Worm (Caenorhabditis elegans) whole organism, young adult: ENCODE measurements around the gene R05G6.10.

Experiments
- B0336.3 ChIP-seq: fragments of 200-800 bp; sonication (Bioruptor generic); IDR thresholded peaks from 2 replicates; pipeline ENCODE4 v1.3.6; 2022; ENCODE audit warnings: missing genetic modification characterization, missing compliant biosample characterization
- C06A6.2 ChIP-seq: fragments of 200-800 bp; sonication (Bioruptor generic); conservative IDR thresholded peaks from 2 replicates; pipeline ENCODE4 v1.3.6; 2022; ENCODE audit warnings: missing genetic modification characterization, missing compliant biosample characterization
- F49E8.2 ChIP-seq: sonication (generic microtip); optimal IDR thresholded peaks from 3 replicates; lab custom pipeline; 2017; ENCODE audit warnings: missing genetic modification characterization, mild to moderate bottlenecking, missing compliant biosample characterization, antibody characterized with exemption, moderate library complexity; ENCODE audit not compliant: insufficient read depth
- K11D2.4 ChIP-seq: fragments of 200-800 bp; sonication (Bioruptor generic); IDR thresholded peaks from 2 replicates; pipeline ENCODE4 v1.3.6; 2022; ENCODE audit warnings: missing genetic modification reagents, missing genetic modification characterization, missing compliant biosample characterization
- K12H6.12 ChIP-seq: fragments of 200-800 bp; sonication (Bioruptor generic); optimal IDR thresholded peaks from 2 replicates; lab custom pipeline; 2018; ENCODE audit warnings: mild to moderate bottlenecking, missing genetic modification characterization, missing compliant biosample characterization
- ZK185.1 ChIP-seq: sonication (generic microtip); optimal IDR thresholded peaks from 2 replicates; lab custom pipeline; 2016; ENCODE audit warnings: mild to moderate bottlenecking, missing genetic modification characterization, missing compliant biosample characterization; ENCODE audit not compliant: poor library complexity, severe bottlenecking
- ama-1 ChIP-seq, 3 experiments: fragments of 150-350 bp in 1 of 3; sonication (generic microtip) in 2 of 3; optimal IDR thresholded peaks; 2 replicates each; lab custom pipeline; 2014 to 2018; ENCODE audit warnings: missing biosample characterization in 2 of 3, missing genetic modification characterization in 2 of 3, missing genetic modification reagents in 2 of 3
- aptf-2 ChIP-seq: fragments of 200-800 bp; sonication (Bioruptor generic); conservative IDR thresholded peaks from 2 replicates; pipeline ENCODE4 v1.3.6; 2022; ENCODE audit warnings: missing genetic modification reagents, missing genetic modification characterization, missing compliant biosample characterization
- attf-3 ChIP-seq: fragments of 200-800 bp; sonication (Bioruptor generic); conservative IDR thresholded peaks from 2 replicates; pipeline ENCODE4 v1.3.6; 2022; ENCODE audit warnings: missing genetic modification reagents, missing genetic modification characterization, missing compliant biosample characterization
- attf-5 ChIP-seq: fragments of 200-800 bp; sonication (Bioruptor generic); optimal IDR thresholded peaks from 2 replicates; lab custom pipeline; 2018; ENCODE audit warnings: mild to moderate bottlenecking, missing genetic modification characterization, missing compliant biosample characterization
- cebp-1 ChIP-seq, 2 experiments: fragments of 200-800 bp in 1 of 2; sonication (Bioruptor generic) in 1 of 2; sonication (generic microtip) in 1 of 2; IDR thresholded peaks in 1 of 2; optimal IDR thresholded peaks in 1 of 2; 2 replicates each; pipeline versions ENCODE4 v1.3.6 to Lab custom; 2017 to 2022; ENCODE audit warnings: missing compliant biosample characterization in 2 of 2, missing genetic modification characterization in 2 of 2, mild to moderate bottlenecking in 1 of 2, missing genetic modification reagents in 1 of 2, moderate library complexity in 1 of 2
- ceh-27 ChIP-seq: fragments of 200-800 bp; sonication (Bioruptor generic); optimal IDR thresholded peaks from 2 replicates; lab custom pipeline; 2018; ENCODE audit warnings: mild to moderate bottlenecking, missing genetic modification characterization, moderate library complexity, missing compliant biosample characterization
- ceh-91 ChIP-seq: fragments of 200-800 bp; sonication (Bioruptor generic); IDR thresholded peaks from 2 replicates; pipeline ENCODE4 v1.3.6; 2022; ENCODE audit warnings: missing genetic modification reagents, missing genetic modification characterization, missing compliant biosample characterization
- dpff-1 ChIP-seq: sonication (generic microtip); optimal IDR thresholded peaks from 2 replicates; lab custom pipeline; 2017; ENCODE audit warnings: mild to moderate bottlenecking, missing genetic modification characterization, missing compliant biosample characterization
- hlh-26 ChIP-seq: fragments of 200-800 bp; sonication (Bioruptor generic); conservative IDR thresholded peaks from 2 replicates; pipeline ENCODE4 v1.3.6; 2022; ENCODE audit warnings: missing genetic modification reagents, missing genetic modification characterization, missing compliant biosample characterization
- hmg-20 ChIP-seq: fragments of 200-800 bp; sonication (Bioruptor generic); IDR thresholded peaks from 2 replicates; pipeline ENCODE4 v1.3.6; 2022; ENCODE audit warnings: missing genetic modification reagents, missing genetic modification characterization, missing compliant biosample characterization
- lag-1 ChIP-seq: fragments of 200-800 bp; sonication (Bioruptor generic); IDR thresholded peaks from 2 replicates; pipeline ENCODE4 v1.3.6; 2022; ENCODE audit warnings: missing genetic modification reagents, missing genetic modification characterization, missing compliant biosample characterization
- let-526 ChIP-seq: fragments of 200-800 bp; sonication (Bioruptor generic); IDR thresholded peaks from 2 replicates; pipeline ENCODE4 v1.3.6; 2022; ENCODE audit warnings: missing genetic modification reagents, missing genetic modification characterization, missing compliant biosample characterization
- let-607 ChIP-seq, 2 experiments: fragments of 200-800 bp in 1 of 2; sonication (Bioruptor generic) in 1 of 2; sonication (generic microtip) in 1 of 2; optimal IDR thresholded peaks; 2 replicates each; lab custom pipeline; 2016 to 2018; ENCODE audit warnings: mild to moderate bottlenecking in 2 of 2, missing compliant biosample characterization in 2 of 2, missing genetic modification characterization in 2 of 2, moderate library complexity in 2 of 2, missing genotype in 1 of 2
- lin-26 ChIP-seq: fragments of 200-800 bp; sonication (Bioruptor generic); IDR thresholded peaks from 2 replicates; pipeline ENCODE4 v1.3.6; 2022; ENCODE audit warnings: missing genetic modification reagents, missing genetic modification characterization, missing compliant biosample characterization
- lin-40 ChIP-seq: sonication (generic microtip); optimal IDR thresholded peaks from 2 replicates; lab custom pipeline; 2016; ENCODE audit warnings: missing genetic modification characterization, mild to moderate bottlenecking, missing compliant biosample characterization, missing genotype, missing genetic modification reagents
- lin-54 ChIP-seq: fragments of 200-800 bp; sonication (Bioruptor generic); optimal IDR thresholded peaks from 2 replicates; lab custom pipeline; 2018; ENCODE audit warnings: mild to moderate bottlenecking, missing genetic modification characterization, missing compliant biosample characterization
- lir-1 ChIP-seq: fragments of 200-800 bp; sonication (Bioruptor generic); conservative IDR thresholded peaks from 2 replicates; pipeline ENCODE4 v1.3.6; 2022; ENCODE audit warnings: missing genetic modification reagents, missing genetic modification characterization, missing compliant biosample characterization
- lsl-1 ChIP-seq: fragments of 200-800 bp; sonication (Bioruptor generic); optimal IDR thresholded peaks from 2 replicates; lab custom pipeline; 2018; ENCODE audit warnings: mild to moderate bottlenecking, missing genetic modification characterization, moderate library complexity, missing compliant biosample characterization
- madf-6 ChIP-seq: fragments of 200-800 bp; sonication (Bioruptor generic); IDR thresholded peaks from 2 replicates; pipeline ENCODE4 v1.3.6; 2022; ENCODE audit warnings: missing genetic modification reagents, missing genetic modification characterization, missing compliant biosample characterization
- madf-8 ChIP-seq: fragments of 200-800 bp; sonication (Bioruptor generic); conservative IDR thresholded peaks from 2 replicates; pipeline ENCODE4 v1.3.6; 2022; ENCODE audit warnings: missing genetic modification reagents, missing genetic modification characterization, missing compliant biosample characterization
- mcd-1 ChIP-seq: fragments of 200-800 bp; sonication (Bioruptor generic); IDR thresholded peaks from 2 replicates; pipeline ENCODE4 v1.3.6; 2022; ENCODE audit warnings: missing genetic modification reagents, missing genetic modification characterization, missing compliant biosample characterization
- mel-28 ChIP-seq: sonication (generic microtip); optimal IDR thresholded peaks from 2 replicates; lab custom pipeline; 2016; ENCODE audit warnings: borderline replicate concordance, mild to moderate bottlenecking, missing genetic modification characterization, missing compliant biosample characterization
- mes-4 ChIP-seq: sonication (generic microtip); optimal IDR thresholded peaks from 2 replicates; lab custom pipeline; 2016; ENCODE audit warnings: missing genotype, missing genetic modification characterization, missing compliant biosample characterization
- nfya-2 ChIP-seq: fragments of 200-800 bp; sonication (Bioruptor generic); IDR thresholded peaks from 2 replicates; pipeline ENCODE4 v1.3.6; 2022; ENCODE audit warnings: missing genetic modification reagents, missing genetic modification characterization, missing compliant biosample characterization
- nfyb-1 ChIP-seq: fragments of 200-800 bp; sonication (Bioruptor generic); IDR thresholded peaks from 2 replicates; pipeline ENCODE4 v1.3.6; 2022; ENCODE audit warnings: missing genetic modification reagents, missing genetic modification characterization, missing compliant biosample characterization
- nhr-120 ChIP-seq: fragments of 200-800 bp; sonication (Bioruptor generic); IDR thresholded peaks from 2 replicates; pipeline ENCODE4 v1.3.6; 2022; ENCODE audit warnings: missing genetic modification characterization, missing compliant biosample characterization
- nhr-80 ChIP-seq: sonication (generic microtip); optimal IDR thresholded peaks from 2 replicates; lab custom pipeline; 2016; ENCODE audit warnings: missing genetic modification characterization, missing compliant biosample characterization
- nhr-90 ChIP-seq: sonication (generic microtip); optimal IDR thresholded peaks from 2 replicates; lab custom pipeline; 2016; ENCODE audit warnings: missing genotype, mild to moderate bottlenecking, missing genetic modification characterization, missing compliant biosample characterization
- pbrm-1 ChIP-seq: fragments of 200-800 bp; sonication (Bioruptor generic); IDR thresholded peaks from 2 replicates; pipeline ENCODE4 v1.3.6; 2022; ENCODE audit warnings: missing genetic modification reagents, missing genetic modification characterization, missing compliant biosample characterization
- repo-1 ChIP-seq: sonication (generic microtip); optimal IDR thresholded peaks from 2 replicates; lab custom pipeline; 2017; ENCODE audit warnings: mild to moderate bottlenecking, missing genetic modification characterization, missing compliant biosample characterization
- snpc-4 ChIP-seq, 5 experiments: fragments of 150-350 bp in 1 of 5; sonication (generic microtip) in 4 of 5; optimal IDR thresholded peaks; 2 replicates each; lab custom pipeline; 2014 to 2018; ENCODE audit warnings: missing genetic modification characterization in 5 of 5, missing biosample characterization in 3 of 5, antibody characterized with exemption in 2 of 5, mild to moderate bottlenecking in 2 of 5, missing compliant biosample characterization in 2 of 5, missing genotype in 2 of 5, moderate library complexity in 2 of 5, missing genetic modification reagents in 1 of 5
- somi-1 ChIP-seq: fragments of 200-800 bp; sonication (Bioruptor generic); optimal IDR thresholded peaks from 2 replicates; lab custom pipeline; 2018; ENCODE audit warnings: mild to moderate bottlenecking, missing genetic modification characterization, missing compliant biosample characterization
- tbx-9 ChIP-seq: sonication (generic microtip); optimal IDR thresholded peaks from 2 replicates; lab custom pipeline; 2016; ENCODE audit warnings: borderline replicate concordance, missing genetic modification characterization, inconsistent platforms, missing compliant biosample characterization
- zfh-2 ChIP-seq: fragments of 200-800 bp; sonication (Bioruptor generic); conservative IDR thresholded peaks from 2 replicates; pipeline ENCODE4 v1.3.6; 2022; ENCODE audit warnings: missing genetic modification reagents, missing genetic modification characterization, missing compliant biosample characterization
- ztf-28 ChIP-seq: fragments of 200-800 bp; sonication (Bioruptor generic); IDR thresholded peaks from 2 replicates; pipeline ENCODE4 v1.3.6; 2022; ENCODE audit warnings: missing genetic modification reagents, missing genetic modification characterization, missing compliant biosample characterization

R05G6.10 gene

ce11 chrIV:7551254-7551653, 8.9 kb upstream of the R05G6.10 start (continued):
- TF ChIP-seq lir-1 (GFP tag; lab: Robert Waterston, UW) (no peak), repo-1 (tag; lab: Kevin White, UChicago) (peak; percentile 64), ZK185.1 (peak; percentile 35), nhr-90 (tag; lab: Kevin White, UChicago) (no peak), attf-3 (GFP tag; lab: Robert Waterston, UW) (no peak), mes-4 (tag; lab: Kevin White, UChicago) (no peak), tbx-9 (no peak), K12H6.12 (tag; lab: Kevin White, UChicago) (no peak), mcd-1 (GFP tag; lab: Robert Waterston, UW) (no peak), snpc-4 (GFP tag; optimal IDR thresholded peaks at IDR 0.05; lab: Kevin White, UChicago) (no peak), snpc-4 (tag; optimal IDR thresholded peaks at IDR 0.05; lab: Kevin White, UChicago) (peak in 1 of 4 experiments; percentile 12), madf-8 (GFP tag; lab: Robert Waterston, UW) (no peak), mel-28 (tag; lab: Kevin White, UChicago) (no peak), pbrm-1 (GFP tag; lab: Robert Waterston, UW) (no peak), F49E8.2 (tag; lab: Kevin White, UChicago) (no peak), lin-40 (tag; lab: Kevin White, UChicago) (no peak), aptf-2 (GFP tag; lab: Robert Waterston, UW) (no peak), somi-1 (no peak)
- TF ChIP-seq, all 124 proteins: peak for 10

ce11 chrIV:7550445-7550844, 8.1 kb upstream of the R05G6.10 start, which contains the start of gene pam-1:
Gene pam-1, minus strand, starts transcription at chrIV:7550812.
- TF ChIP-seq repo-1 (tag; lab: Kevin White, UChicago) = no peak
- no peak for TF ChIP-seq ceh-91 (GFP tag; lab: Robert Waterston, UW)
- TF ChIP-seq attf-3 (GFP tag; lab: Robert Waterston, UW) = no peak
- no peak for TF ChIP-seq C06A6.2 (GFP tag; lab: Robert Waterston, UW)
- no peak for TF ChIP-seq snpc-4 (GFP tag; optimal IDR thresholded peaks at IDR 0.05; lab: Kevin White, UChicago)
- TF ChIP-seq snpc-4 (tag; optimal IDR thresholded peaks at IDR 0.05; lab: Kevin White, UChicago) = no peak
- no peak for TF ChIP-seq nfya-2 (GFP tag; lab: Robert Waterston, UW)
- no peak for TF ChIP-seq B0336.3 (GFP tag; lab: Robert Waterston, UW)
- TF ChIP-seq nfyb-1 (GFP tag; lab: Robert Waterston, UW) = peak; percentile 26; the same call in 1 of the 2 replicates
- no peak for TF ChIP-seq cebp-1 (GFP tag; IDR thresholded peaks at IDR 0.05; lab: Robert Waterston, UW)
- peak; percentile 42 for TF ChIP-seq cebp-1 (tag; optimal IDR thresholded peaks at IDR 0.05; lab: Kevin White, UChicago)

- TF ChIP-seq zfh-2 (GFP tag; lab: Robert Waterston, UW) = peak; percentile 68; the same call in 1 of the 2 replicates
- TF ChIP-seq lin-26 (GFP tag; lab: Robert Waterston, UW) = peak; percentile 43
- TF ChIP-seq ama-1 (optimal IDR thresholded peaks at IDR 0.05; lab: Kevin White, UChicago) = no peak
- no peak for TF ChIP-seq ama-1 (GFP tag; optimal IDR thresholded peaks at IDR 0.05; lab: Kevin White, UChicago)
- TF ChIP-seq nhr-80 = peak; percentile 96
- TF ChIP-seq K11D2.4 (GFP tag; lab: Robert Waterston, UW) = no peak
- no peak for TF ChIP-seq lsl-1 (GFP tag; lab: Kevin White, UChicago)
- TF ChIP-seq ceh-27 (GFP tag; lab: Kevin White, UChicago) = peak; percentile 71
- 0 out of 2 replicates have a peak, but pooled peaks have one; percentile 32 for TF ChIP-seq nhr-120 (GFP tag; lab: Robert Waterston, UW)
- peak; percentile 89 to 96 for TF ChIP-seq let-607 (tag; optimal IDR thresholded peaks at IDR 0.05; lab: Kevin White, UChicago)
- TF ChIP-seq hlh-26 (GFP tag; lab: Robert Waterston, UW) = no peak
- TF ChIP-seq lin-54 (GFP tag; lab: Kevin White, UChicago) = peak; percentile 36
- peak; percentile 57 for TF ChIP-seq mcd-1 (GFP tag; lab: Robert Waterston, UW)
- TF ChIP-seq hmg-20 (GFP tag; lab: Robert Waterston, UW) = no peak
- TF ChIP-seq ztf-28 (GFP tag; lab: Robert Waterston, UW) = no peak
- no peak for TF ChIP-seq lag-1
- peak; percentile 41 for TF ChIP-seq nhr-90 (tag; lab: Kevin White, UChicago)
- peak; percentile 33; the same call in 1 of the 2 replicates for TF ChIP-seq cebp-1 (GFP tag; IDR thresholded peaks at IDR 0.05; lab: Robert Waterston, UW)
- TF ChIP-seq cebp-1 (tag; optimal IDR thresholded peaks at IDR 0.05; lab: Kevin White, UChicago) = peak; percentile 16
- 0 out of 2 replicates have a peak, but pooled peaks have one; percentile 25 for TF ChIP-seq nfyb-1 (GFP tag; lab: Robert Waterston, UW)
- peak; percentile 58 for TF ChIP-seq attf-5 (GFP tag; lab: Kevin White, UChicago)
- peak; percentile 64; the same call in 1 of the 2 replicates for TF ChIP-seq let-526 (GFP tag; lab: Robert Waterston, UW)
- TF ChIP-seq madf-6 (GFP tag; lab: Robert Waterston, UW) = peak; percentile 31; the same call in 1 of the 2 replicates
- TF ChIP-seq tbx-9 = no peak
- no peak for TF ChIP-seq dpff-1
Observed at ce11 chrIV:7549844-7550243, 7.5 kb upstream of the R05G6.10 start.
